Fruit fly (Drosophila melanogaster) S2 (cell line): ENCODE measurements around the gene mtgo.

Experiments
- CG8478 ChIP-seq: fragments of >200 bp; optimal IDR thresholded peaks from 2 replicates; lab custom pipeline; 2018
- CTCF ChIP-seq, 2 experiments: fragments of >200 bp; optimal IDR thresholded peaks; 2 replicates each; lab custom pipeline; 2018

mtgo gene

DNA sequence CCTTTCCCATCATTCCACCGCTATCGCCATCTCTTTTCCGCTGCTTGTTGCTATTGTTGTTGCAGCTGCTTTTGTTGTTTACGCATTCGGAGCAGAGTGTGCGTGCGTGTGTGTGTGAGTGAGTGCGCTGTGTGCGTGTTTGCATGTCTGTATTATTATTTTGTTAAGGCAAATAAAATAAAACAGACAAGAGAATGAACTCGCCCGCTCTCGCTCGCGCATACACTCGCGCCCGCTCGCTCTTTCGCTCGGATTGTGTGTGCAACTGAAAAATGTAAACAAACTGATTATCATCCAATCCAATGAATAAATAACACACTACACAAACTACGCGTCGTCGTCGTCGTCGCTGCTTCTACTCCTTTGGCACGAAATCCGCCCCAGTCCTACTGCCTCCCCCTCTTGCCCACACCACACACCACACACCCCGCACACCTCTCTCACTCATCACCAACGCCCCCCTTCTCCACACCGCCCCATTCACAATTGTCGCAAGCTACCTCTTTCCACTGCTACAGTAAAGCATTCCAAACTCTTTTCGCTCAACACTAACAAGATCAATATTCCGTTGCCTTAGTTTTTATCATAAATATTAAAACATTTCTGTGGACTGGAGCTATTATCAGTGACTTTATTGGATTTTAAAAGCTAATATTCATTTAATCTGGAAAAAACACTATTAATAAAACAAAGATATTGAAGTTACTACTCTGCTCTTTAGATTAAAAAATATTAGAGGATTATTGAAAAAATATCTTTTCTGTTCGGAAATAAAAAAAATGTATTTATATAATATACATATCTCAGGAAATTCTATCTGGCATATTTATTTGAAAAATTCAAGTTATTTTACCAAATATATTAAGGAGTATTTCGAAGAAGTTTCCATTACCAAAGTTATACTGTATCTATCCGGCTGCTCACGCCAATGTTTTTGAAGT lies 23.2 kb upstream of the mtgo start:
- no peak for TF ChIP-seq CTCF (optimal IDR thresholded peaks at IDR 0.05; lab: Kevin White, UChicago)
- no peak for TF ChIP-seq CG8478 (lab: Kevin White, UChicago)

DNA sequence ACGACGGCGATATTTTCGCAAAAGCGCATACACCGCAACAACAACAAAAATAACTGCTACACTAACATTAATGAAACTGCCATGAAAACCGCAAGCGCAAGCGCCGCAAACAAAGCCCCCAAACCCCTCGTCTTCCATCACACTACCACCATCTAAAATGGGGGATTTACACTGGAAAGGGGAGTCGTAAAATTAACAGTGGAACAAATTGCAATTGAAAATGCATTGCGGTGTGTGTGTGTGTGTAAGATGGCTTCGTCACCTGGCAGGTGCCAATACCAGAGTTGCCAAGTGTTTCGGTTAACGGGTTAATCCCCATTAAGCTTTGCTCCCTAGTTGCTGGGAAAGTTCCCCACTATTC lies 22.6 kb upstream of the mtgo start:
- TF ChIP-seq CTCF (optimal IDR thresholded peaks at IDR 0.05; lab: Kevin White, UChicago) = no peak
- TF ChIP-seq CG8478 (lab: Kevin White, UChicago) = no peak

DNA sequence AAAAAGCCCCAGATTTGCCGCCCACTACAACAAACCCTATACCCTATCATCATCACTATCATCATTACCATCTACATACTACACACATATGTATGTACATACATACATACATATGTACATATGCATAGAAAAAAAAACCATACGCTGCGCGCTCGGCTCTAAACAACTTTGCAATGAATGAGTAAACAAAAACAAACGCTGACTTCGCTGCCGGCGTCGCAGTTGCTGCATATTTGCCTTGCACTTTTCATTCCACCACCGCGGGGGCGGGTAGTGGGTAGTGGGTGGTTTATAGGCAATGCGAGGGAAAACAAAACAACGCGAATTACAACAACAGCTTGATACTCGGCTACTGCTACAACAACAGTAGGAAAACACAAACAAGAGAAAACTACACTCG lies 21.7 kb upstream of the mtgo start:
- TF ChIP-seq CG8478 (lab: Kevin White, UChicago) (no peak), CTCF (optimal IDR thresholded peaks at IDR 0.05; lab: Kevin White, UChicago) (no peak)

DNA sequence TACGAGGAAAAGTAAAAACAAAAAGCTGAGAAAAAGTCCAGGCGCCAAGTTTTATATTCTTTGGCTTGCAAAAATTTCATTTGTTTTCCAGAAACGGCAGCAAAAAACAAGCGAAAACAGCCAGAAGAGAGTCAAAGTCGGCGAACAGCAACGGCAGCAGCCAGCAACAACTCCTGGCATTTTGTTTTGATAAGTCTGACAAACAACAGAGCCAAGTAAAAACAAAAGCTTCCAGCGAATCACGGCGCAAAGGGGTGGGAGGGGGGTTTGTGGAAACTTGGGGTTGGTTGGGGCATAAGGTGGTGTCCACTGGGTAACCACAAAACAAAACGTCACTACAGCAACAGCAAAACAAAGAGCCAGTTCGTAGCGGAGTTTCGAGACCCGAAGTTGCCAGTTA lies 19.7 kb upstream of the mtgo start:
- no peak for TF ChIP-seq CTCF (optimal IDR thresholded peaks at IDR 0.05; lab: Kevin White, UChicago)
- no peak for TF ChIP-seq CG8478 (lab: Kevin White, UChicago)

DNA sequence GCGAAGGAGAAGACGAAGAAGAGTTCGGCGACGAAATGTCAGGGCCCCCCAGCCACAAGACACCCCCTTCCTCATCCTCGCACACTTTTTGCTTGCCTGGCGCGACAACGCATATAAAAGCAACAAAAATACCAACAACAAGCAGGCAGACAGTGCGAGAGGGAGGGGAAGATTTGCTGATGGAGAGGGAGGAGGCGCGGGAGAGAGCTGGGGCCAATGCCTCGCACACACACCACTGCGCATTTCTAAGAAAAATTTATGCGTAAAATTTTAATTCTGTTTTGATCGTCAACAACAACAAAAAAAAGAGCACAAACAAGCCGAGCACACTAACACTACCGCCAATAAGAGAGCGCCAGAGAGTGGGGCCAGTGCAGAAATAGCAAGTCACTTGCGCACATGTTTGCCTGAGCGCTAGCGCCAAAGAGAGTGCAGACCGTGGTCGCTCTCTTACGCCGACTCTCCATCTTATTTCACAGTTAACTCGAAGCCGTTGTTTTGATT lies 18.7 kb upstream of the mtgo start:
- TF ChIP-seq CTCF (optimal IDR thresholded peaks at IDR 0.05; lab: Kevin White, UChicago) (no peak), CG8478 (lab: Kevin White, UChicago) (no peak)

DNA sequence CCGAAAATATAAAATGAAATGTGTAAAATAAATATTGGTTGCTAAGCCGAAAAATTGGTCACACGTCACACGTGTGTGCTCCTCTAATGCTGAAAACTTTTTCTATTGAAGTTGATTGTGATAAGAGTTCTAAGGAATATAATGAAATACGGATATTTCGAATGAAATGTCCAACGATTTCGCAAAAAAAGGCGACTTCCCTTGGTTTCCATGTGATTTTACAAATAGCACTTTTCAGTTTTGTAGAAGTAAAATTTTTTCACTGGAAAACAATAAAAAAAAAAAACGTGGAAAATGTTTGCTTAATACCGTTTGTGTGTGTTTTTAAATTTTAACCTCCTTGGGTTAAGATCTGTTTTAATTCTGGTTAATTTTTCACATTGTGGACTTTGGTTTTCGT lies 18.2 kb upstream of the mtgo start:
- TF ChIP-seq CG8478 (lab: Kevin White, UChicago) = no peak
- no peak for TF ChIP-seq CTCF (optimal IDR thresholded peaks at IDR 0.05; lab: Kevin White, UChicago)

DNA sequence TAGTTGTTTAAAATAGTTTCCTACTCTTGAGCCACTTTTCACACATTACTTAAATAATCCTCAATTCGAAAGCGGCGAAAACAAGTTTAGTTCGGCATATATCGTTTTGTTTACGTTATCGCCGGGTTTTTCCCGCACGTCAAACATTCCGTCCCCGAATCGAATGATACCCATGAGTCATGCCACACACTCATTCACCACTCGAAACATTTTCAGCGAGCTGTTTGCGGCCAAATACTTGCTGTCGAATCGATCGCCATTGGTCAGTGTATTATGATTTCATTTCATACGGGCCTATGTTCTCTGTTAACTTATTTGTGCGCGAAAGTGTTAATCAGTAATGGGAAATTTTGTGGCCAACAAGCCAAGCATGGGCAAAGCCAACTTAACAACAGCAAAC lies 16.3 kb upstream of the mtgo start:
- no peak for TF ChIP-seq CTCF (optimal IDR thresholded peaks at IDR 0.05; lab: Kevin White, UChicago)
- TF ChIP-seq CG8478 (lab: Kevin White, UChicago) = no peak

DNA sequence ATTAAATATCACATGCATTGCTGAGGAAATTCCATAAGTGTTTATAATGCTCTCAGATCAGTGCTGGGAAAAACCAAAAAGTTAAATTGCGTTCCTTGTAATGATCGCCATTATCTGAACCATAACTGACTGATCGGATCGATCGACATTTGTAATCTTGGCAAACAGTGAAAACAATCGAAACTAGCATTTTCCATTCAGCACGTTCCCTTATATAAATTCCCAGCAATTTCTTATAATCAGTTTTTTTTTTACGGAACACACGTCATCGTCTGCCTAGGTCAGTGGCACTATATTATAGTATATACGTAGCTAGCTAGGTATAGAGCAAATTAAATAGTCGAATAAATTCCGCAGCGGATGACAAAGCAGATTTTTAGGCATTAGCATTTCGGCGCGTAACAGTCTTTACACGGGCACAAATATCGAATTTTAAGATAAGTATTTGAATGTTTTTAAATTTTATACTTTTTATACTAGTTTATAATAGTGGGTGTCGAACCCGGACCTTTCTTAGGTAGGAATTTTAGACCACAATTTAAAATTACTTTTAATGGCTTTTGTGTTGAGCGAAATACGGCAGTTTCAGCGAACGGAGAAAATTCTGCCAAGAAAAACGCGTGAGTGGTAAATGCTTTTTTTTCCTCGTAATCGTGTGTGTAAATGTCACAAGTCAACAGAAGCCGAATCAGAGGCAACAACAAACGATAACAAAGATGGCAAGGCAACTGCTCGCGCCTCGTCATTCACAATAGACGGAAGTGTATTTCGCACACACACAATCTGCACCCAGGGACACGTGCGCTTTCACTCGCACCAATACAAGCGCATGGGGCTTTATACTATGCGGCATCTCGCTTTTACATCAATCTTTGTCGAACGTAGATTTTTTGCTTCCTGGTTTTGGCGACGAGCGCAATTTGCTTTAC lies 15.1 kb upstream of the mtgo start:
- TF ChIP-seq CTCF (optimal IDR thresholded peaks at IDR 0.05; lab: Kevin White, UChicago) = no peak
- no peak for TF ChIP-seq CG8478 (lab: Kevin White, UChicago)

DNA sequence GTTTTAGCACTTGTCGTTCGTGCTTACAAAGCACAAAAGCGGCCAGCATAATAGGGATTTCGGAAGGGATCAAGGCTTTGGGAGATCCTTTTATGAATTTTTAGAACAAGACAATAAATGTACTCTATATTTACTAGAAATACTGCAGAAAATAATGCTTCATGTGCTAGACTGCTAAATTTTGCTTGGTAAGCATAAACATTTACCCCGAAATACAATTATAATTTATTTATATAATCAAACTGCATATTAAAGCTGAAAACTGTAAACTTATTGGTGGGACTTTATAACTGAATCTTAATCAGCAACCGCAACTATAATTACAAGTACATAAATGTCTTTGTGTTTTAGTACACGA lies 14.4 kb upstream of the mtgo start:
- no peak for TF ChIP-seq CG8478 (lab: Kevin White, UChicago)
- TF ChIP-seq CTCF (optimal IDR thresholded peaks at IDR 0.05; lab: Kevin White, UChicago) = no peak

DNA sequence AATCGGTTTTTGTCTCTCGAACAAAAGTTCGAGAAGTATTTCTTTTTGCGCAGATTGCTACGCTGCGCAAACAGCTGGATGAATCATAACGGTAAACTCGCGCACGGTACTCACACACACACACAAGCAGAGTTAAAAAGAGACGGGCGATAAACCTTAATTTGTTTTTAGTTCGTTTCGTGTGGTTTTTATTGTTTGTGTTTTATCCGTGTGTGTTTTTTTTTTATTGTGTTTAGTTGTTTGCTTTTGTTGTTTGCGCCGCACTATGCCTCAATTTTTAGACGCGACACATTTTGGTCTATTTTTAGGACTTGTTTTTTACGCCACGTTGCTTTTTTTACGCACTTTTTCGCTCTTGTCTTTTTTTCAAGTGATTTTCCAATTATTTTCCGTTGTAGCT lies 14.0 kb upstream of the mtgo start:
- TF ChIP-seq CG8478 (lab: Kevin White, UChicago) = no peak
- TF ChIP-seq CTCF (optimal IDR thresholded peaks at IDR 0.05; lab: Kevin White, UChicago) = no peak

DNA sequence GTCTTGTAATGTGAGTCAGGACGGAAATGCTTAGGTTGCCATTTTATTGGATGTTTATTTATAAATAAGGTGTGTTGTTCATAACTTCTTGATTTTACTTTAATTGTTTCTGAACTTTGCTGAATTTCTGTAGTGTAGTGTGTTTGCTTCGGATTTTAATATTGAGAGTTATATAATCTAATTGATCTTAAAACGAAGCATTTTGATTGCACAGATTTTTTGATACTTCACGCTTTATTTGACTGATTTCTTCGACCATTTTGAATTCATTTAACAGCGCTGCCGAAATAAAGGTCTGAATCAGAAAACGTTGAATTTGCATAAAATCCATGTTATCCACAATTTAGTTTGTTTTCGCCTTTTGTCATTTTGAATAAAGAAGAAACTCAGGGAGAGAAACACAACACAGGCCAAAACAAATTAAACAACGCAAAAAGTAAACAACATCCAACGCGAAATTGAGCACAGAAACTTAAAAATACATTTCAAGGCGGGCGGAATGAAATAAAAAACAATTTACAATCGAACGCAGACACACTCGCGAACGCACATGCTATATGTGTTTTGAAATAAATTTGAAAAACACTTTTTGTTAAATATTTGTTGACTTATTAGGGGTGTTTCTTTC lies 13.2 kb upstream of the mtgo start:
- no peak for TF ChIP-seq CTCF (optimal IDR thresholded peaks at IDR 0.05; lab: Kevin White, UChicago)

DNA sequence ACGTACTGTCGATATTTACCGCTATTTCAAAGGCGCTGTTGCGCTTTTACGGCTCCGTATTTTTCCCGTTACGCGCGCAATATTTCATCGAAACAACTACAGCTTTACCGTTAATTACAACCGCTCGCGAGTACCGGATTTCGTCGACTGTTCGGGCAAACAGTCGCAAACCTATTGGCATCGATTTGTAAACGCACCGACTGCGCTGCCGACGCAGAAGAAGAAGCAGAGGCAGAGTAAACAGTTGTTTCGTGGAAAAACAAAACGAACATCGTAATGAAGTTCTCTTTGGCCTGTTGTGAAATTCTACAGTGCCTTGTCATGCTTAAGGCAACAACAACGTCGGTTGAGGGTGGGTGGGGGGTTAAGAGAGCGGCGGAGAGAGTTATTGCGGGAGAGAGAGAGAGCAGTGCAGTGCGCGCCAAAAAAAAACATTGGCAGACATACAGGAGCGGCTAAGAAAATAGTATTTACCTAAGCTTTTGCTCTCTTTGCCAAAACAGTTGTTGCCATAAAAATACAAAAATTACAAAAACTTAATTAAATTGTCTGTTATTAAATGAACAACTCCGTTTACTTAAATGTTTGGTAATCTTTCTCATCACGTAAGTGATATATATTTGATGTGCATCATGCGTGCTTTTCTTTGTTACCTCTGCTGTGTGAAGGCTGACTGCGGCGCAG lies 12.0 kb upstream of the mtgo start, which contains the start of gene CG5953:
Gene CG5953 (minus strand): TSS at position 176 of the 684 bp plus-strand sequence.
- no peak for TF ChIP-seq CG8478 (lab: Kevin White, UChicago)
- no peak for TF ChIP-seq CTCF (optimal IDR thresholded peaks at IDR 0.05; lab: Kevin White, UChicago)

DNA sequence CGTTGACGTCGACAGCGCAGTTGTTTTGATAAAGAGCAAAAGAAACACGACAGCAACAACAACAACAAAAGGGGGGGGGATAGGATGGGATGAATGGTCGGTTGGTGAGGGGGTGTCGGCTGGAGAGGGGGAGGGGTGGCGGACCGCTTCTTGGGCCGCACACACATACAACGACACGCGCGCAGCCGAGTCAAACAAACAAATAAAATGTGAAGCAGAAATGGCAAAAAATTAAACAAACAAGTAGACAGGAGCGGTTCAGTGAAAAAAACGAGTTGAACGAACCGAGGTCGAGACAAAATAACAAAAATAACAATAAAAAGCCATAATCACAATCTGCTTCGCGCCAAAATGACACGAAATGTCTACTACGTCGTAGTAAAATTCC lies 11.4 kb upstream of the mtgo start:
- TF ChIP-seq CG8478 (lab: Kevin White, UChicago) (no peak), CTCF (optimal IDR thresholded peaks at IDR 0.05; lab: Kevin White, UChicago) (no peak)
